Worm (Caenorhabditis elegans) whole organism, L2 larva: ENCODE measurements around the gene AH6.3.

ENCODE experiments used
- ama-1 ChIP-seq: fragments of 150-350 bp; optimal IDR thresholded peaks from 2 replicates; lab custom pipeline; 2018; ENCODE audit warnings: inconsistent platforms
- ceh-16 ChIP-seq: fragments of 150-350 bp; optimal IDR thresholded peaks from 2 replicates; lab custom pipeline; 2014; ENCODE audit warnings: missing biosample characterization, missing genetic modification characterization
- elt-3 ChIP-seq: sonication (generic microtip); optimal IDR thresholded peaks from 2 replicates; lab custom pipeline; 2017; ENCODE audit warnings: missing biosample characterization, missing genetic modification characterization
- lin-13 ChIP-seq: fragments of 150-350 bp; optimal IDR thresholded peaks from 2 replicates; lab custom pipeline; 2014; ENCODE audit warnings: missing biosample characterization, missing genetic modification reagents, missing genetic modification characterization
- mdl-1 ChIP-seq, 2 experiments: fragments of 150-350 bp in 1 of 2; sonication (generic microtip) in 1 of 2; optimal IDR thresholded peaks; 2 replicates each; lab custom pipeline; 2017; ENCODE audit warnings: missing biosample characterization in 2 of 2, missing genetic modification characterization in 2 of 2
- nhr-11 ChIP-seq: fragments of 150-350 bp; optimal IDR thresholded peaks from 2 replicates; lab custom pipeline; 2014; ENCODE audit warnings: missing biosample characterization, missing genetic modification characterization
- nhr-23 ChIP-seq: fragments of 150-350 bp; optimal IDR thresholded peaks from 2 replicates; lab custom pipeline; 2014; ENCODE audit warnings: missing biosample characterization, missing genetic modification reagents, missing genetic modification characterization
- nhr-77 ChIP-seq: fragments of 150-350 bp; optimal IDR thresholded peaks from 2 replicates; lab custom pipeline; 2014; ENCODE audit warnings: missing biosample characterization, missing genetic modification characterization
- unc-39 ChIP-seq: fragments of 150-350 bp; optimal IDR thresholded peaks from 2 replicates; lab custom pipeline; 2014; ENCODE audit warnings: missing biosample characterization, missing genetic modification characterization
- unc-62 ChIP-seq: fragments of 150-350 bp; optimal IDR thresholded peaks from 2 replicates; lab custom pipeline; 2014; ENCODE audit warnings: missing biosample characterization, missing genetic modification reagents, missing genetic modification characterization
- zag-1 ChIP-seq: fragments of 150-350 bp; optimal IDR thresholded peaks from 2 replicates; lab custom pipeline; 2014; ENCODE audit warnings: missing biosample characterization, missing genetic modification characterization
- ztf-11 ChIP-seq: sonication (generic microtip); optimal IDR thresholded peaks from 2 replicates; lab custom pipeline; 2017; ENCODE audit warnings: missing biosample characterization, missing genetic modification characterization

ce11 chrII:9474367-9475105 is 44.3 kb upstream of the AH6.3 start, which contains the start of the genes chil-25 and chil-26:
- no peak for TF ChIP-seq zag-1
- TF ChIP-seq nhr-23 (tag; lab: Kevin White, UChicago), result no peak
- TF ChIP-seq mdl-1 (tag; optimal IDR thresholded peaks at IDR 0.05; lab: Kevin White, UChicago), result no peak
- TF ChIP-seq ama-1 (lab: Kevin White, UChicago), result no peak
- TF ChIP-seq ceh-16 (tag; lab: Kevin White, UChicago), result no peak
- TF ChIP-seq lin-13, result no peak
- no peak for TF ChIP-seq unc-62 (GFP tag; lab: Kevin White, UChicago)
- no peak for TF ChIP-seq nhr-11 (tag; lab: Kevin White, UChicago)
- TF ChIP-seq ztf-11 (tag; lab: Kevin White, UChicago), result no peak
- TF ChIP-seq elt-3 (tag; lab: Kevin White, UChicago), result no peak
- TF ChIP-seq unc-39 (tag; lab: Kevin White, UChicago), result no peak
- TF ChIP-seq nhr-77, result no peak
